Fruit fly (Drosophila melanogaster): ENCODE measurements around the gene CG34377.

- no peak for TF ChIP-seq Hr78 (GFP tag; optimal IDR thresholded peaks at IDR 0.05)
- TF ChIP-seq psq (GFP tag; optimal IDR thresholded peaks at IDR 0.05) = peak; percentile 30
- TF ChIP-seq pan (optimal IDR thresholded peaks at IDR 0.05) = no peak
- TF ChIP-seq OdsH (GFP tag; optimal IDR thresholded peaks at IDR 0.05) = peak; percentile 41
- TF ChIP-seq CrebA (GFP tag; optimal IDR thresholded peaks at IDR 0.05; ENCODE audit: borderline replicate concordance) = no peak
- TF ChIP-seq GATAd (GFP tag; optimal IDR thresholded peaks at IDR 0.05) = no peak
- TF ChIP-seq fru (GFP tag; optimal IDR thresholded peaks at IDR 0.05) = peak; percentile 57
- TF ChIP-seq dsf (GFP tag; optimal IDR thresholded peaks at IDR 0.05; ENCODE audit: borderline replicate concordance) = no peak
- no peak for TF ChIP-seq woc (GFP tag; optimal IDR thresholded peaks at IDR 0.05)
- TF ChIP-seq Jra (GFP tag; optimal IDR thresholded peaks at IDR 0.05) = no peak
- no peak for TF ChIP-seq Abd-B (GFP tag; optimal IDR thresholded peaks at IDR 0.05)
- peak; percentile 70 for TF ChIP-seq ey (GFP tag; optimal IDR thresholded peaks at IDR 0.05)
- TF ChIP-seq CG32264 (GFP tag; optimal IDR thresholded peaks at IDR 0.05) = no peak
Observed at dm6 chr3R:22260205-22260604, 63.7 kb downstream of the CG34377 start.

All from whole organism, wandering third instar larva.